Worm (Caenorhabditis elegans) whole organism, early embryonic: Measurements from ENCODE around the gene drd-5.

ENCODE experiments used
- B0310.2 ChIP-seq: sonication (generic microtip); optimal IDR thresholded peaks from 2 replicates; lab custom pipeline; 2016; ENCODE audit warnings: mild to moderate bottlenecking, missing genetic modification characterization, missing compliant biosample characterization
- F13C5.2 ChIP-seq: sonication (generic microtip); optimal IDR thresholded peaks from 2 replicates; lab custom pipeline; 2017; ENCODE audit warnings: mild to moderate bottlenecking, missing genetic modification characterization, inconsistent platforms, missing compliant biosample characterization
- aly-1 ChIP-seq: sonication (generic microtip); optimal IDR thresholded peaks from 2 replicates; lab custom pipeline; 2016; ENCODE audit warnings: missing genetic modification characterization, missing compliant biosample characterization
- ama-1 ChIP-seq: fragments of 150-350 bp; optimal IDR thresholded peaks from 2 replicates; lab custom pipeline; 2014
- ceh-13 ChIP-seq: fragments of 200-800 bp; sonication (Bioruptor generic); optimal IDR thresholded peaks from 2 replicates; lab custom pipeline; 2018; ENCODE audit warnings: mild to moderate bottlenecking, missing genetic modification characterization, missing compliant biosample characterization
- ceh-36 ChIP-seq: sonication (generic microtip); optimal IDR thresholded peaks from 2 replicates; lab custom pipeline; 2016; ENCODE audit warnings: missing genetic modification characterization, inconsistent platforms, missing compliant biosample characterization
- ets-7 ChIP-seq: sonication (generic microtip); optimal IDR thresholded peaks from 2 replicates; lab custom pipeline; 2016; ENCODE audit warnings: missing genotype, missing genetic modification characterization, missing compliant biosample characterization
- flt-1 ChIP-seq: fragments of 200-800 bp; sonication (Bioruptor generic); IDR thresholded peaks from 2 replicates; pipeline ENCODE4 v1.3.6; 2022; ENCODE audit warnings: missing genetic modification characterization, missing compliant biosample characterization
- hmbx-1 ChIP-seq: sonication (generic microtip); optimal IDR thresholded peaks from 2 replicates; lab custom pipeline; 2016; ENCODE audit warnings: mild to moderate bottlenecking, missing genetic modification characterization, missing compliant biosample characterization
- hmg-4 ChIP-seq: fragments of 200-800 bp; sonication (Bioruptor generic); optimal IDR thresholded peaks from 2 replicates; lab custom pipeline; 2018; ENCODE audit warnings: mild to moderate bottlenecking, missing genetic modification characterization, missing compliant biosample characterization
- hnd-1 ChIP-seq: sonication (generic microtip); optimal IDR thresholded peaks from 2 replicates; lab custom pipeline; 2016; ENCODE audit warnings: missing genetic modification characterization, missing compliant biosample characterization
- pes-1 ChIP-seq: fragments of 200-800 bp; sonication (Bioruptor generic); IDR thresholded peaks from 2 replicates; pipeline ENCODE4 v1.3.6; 2022; ENCODE audit warnings: missing genetic modification reagents, missing genetic modification characterization, missing compliant biosample characterization
- scrt-1 ChIP-seq: fragments of 200-800 bp; sonication (Bioruptor generic); IDR thresholded peaks from 2 replicates; pipeline ENCODE4 v1.3.6; 2022; ENCODE audit warnings: missing genetic modification characterization, missing compliant biosample characterization
- sea-1 ChIP-seq: fragments of 200-800 bp; sonication (Bioruptor generic); conservative IDR thresholded peaks from 2 replicates; pipeline ENCODE4 v1.3.6; 2022; ENCODE audit warnings: missing genetic modification characterization, missing compliant biosample characterization
- tbx-11 ChIP-seq: fragments of 200-800 bp; sonication (Bioruptor generic); IDR thresholded peaks from 2 replicates; pipeline ENCODE4 v1.3.6; 2022; ENCODE audit warnings: missing genetic modification characterization, missing compliant biosample characterization
- tbx-37 ChIP-seq: fragments of 200-800 bp; sonication (Bioruptor generic); conservative IDR thresholded peaks from 2 replicates; pipeline ENCODE4 v1.3.6; 2022; ENCODE audit warnings: missing genetic modification reagents, missing genetic modification characterization, missing compliant biosample characterization
- tra-4 ChIP-seq: sonication (generic microtip); optimal IDR thresholded peaks from 2 replicates; lab custom pipeline; 2017; ENCODE audit warnings: missing genetic modification characterization, missing compliant biosample characterization

drd-5 gene

ce11 chrX:8350984-8351383 is 4.8 kb upstream of the drd-5 start, which contains the start of gene npr-28:
TSS of gene npr-28 (minus strand) at chrX:8351084.
- no peak for TF ChIP-seq pes-1
- TF ChIP-seq flt-1 (GFP tag; lab: Robert Waterston, UW) = no peak
- TF ChIP-seq tbx-11 (GFP tag; lab: Robert Waterston, UW) = no peak
- no peak for TF ChIP-seq scrt-1 (GFP tag; lab: Robert Waterston, UW)
- TF ChIP-seq aly-1 = no peak
- no peak for TF ChIP-seq tbx-37 (GFP tag; lab: Robert Waterston, UW)
- TF ChIP-seq hmbx-1 (tag; lab: Kevin White, UChicago) = no peak
- TF ChIP-seq F13C5.2 (tag; lab: Kevin White, UChicago) = no peak
- TF ChIP-seq ceh-36 (tag; lab: Kevin White, UChicago) = no peak
- no peak for TF ChIP-seq ets-7 (tag; lab: Kevin White, UChicago)
- TF ChIP-seq B0310.2 (tag; lab: Kevin White, UChicago) = no peak
- no peak for TF ChIP-seq sea-1 (GFP tag; lab: Robert Waterston, UW)
- TF ChIP-seq ama-1 (lab: Kevin White, UChicago) = no peak

ce11 chrX:8341675-8342074 is 4.5 kb downstream of the drd-5 start, which contains the start of gene F55E10.1:
TSS of gene F55E10.1 (plus strand) at chrX:8341975.
- TF ChIP-seq flt-1 (GFP tag; lab: Robert Waterston, UW) = no peak
- no peak for TF ChIP-seq tra-4 (tag; lab: Kevin White, UChicago)
- no peak for TF ChIP-seq tbx-11 (GFP tag; lab: Robert Waterston, UW)
- TF ChIP-seq ceh-13 (GFP tag; lab: Kevin White, UChicago) = no peak
- no peak for TF ChIP-seq hnd-1
- TF ChIP-seq aly-1 = no peak
- no peak for TF ChIP-seq hmg-4 (GFP tag; lab: Kevin White, UChicago)
- TF ChIP-seq ceh-36 (tag; lab: Kevin White, UChicago) = no peak
- no peak for TF ChIP-seq F13C5.2 (tag; lab: Kevin White, UChicago)
- TF ChIP-seq pes-1 = no peak

ce11 chrX:8340393-8340792 is 5.8 kb downstream of the drd-5 start, which contains the start of gene F55E10.2:
TSS of gene F55E10.2 (plus strand) at chrX:8340693.
- no peak for TF ChIP-seq tbx-37 (GFP tag; lab: Robert Waterston, UW)
- no peak for TF ChIP-seq scrt-1 (GFP tag; lab: Robert Waterston, UW)
- no peak for TF ChIP-seq hmg-4 (GFP tag; lab: Kevin White, UChicago)
- no peak for TF ChIP-seq flt-1 (GFP tag; lab: Robert Waterston, UW)
- TF ChIP-seq sea-1 (GFP tag; lab: Robert Waterston, UW) = no peak
- no peak for TF ChIP-seq pes-1
- no peak for TF ChIP-seq ceh-13 (GFP tag; lab: Kevin White, UChicago)
- no peak for TF ChIP-seq hmbx-1 (tag; lab: Kevin White, UChicago)
- TF ChIP-seq ets-7 (tag; lab: Kevin White, UChicago) = no peak
- no peak for TF ChIP-seq B0310.2 (tag; lab: Kevin White, UChicago)
- no peak for TF ChIP-seq aly-1
- no peak for TF ChIP-seq tra-4 (tag; lab: Kevin White, UChicago)
- TF ChIP-seq ceh-36 (tag; lab: Kevin White, UChicago) = no peak
- no peak for TF ChIP-seq ama-1 (lab: Kevin White, UChicago)
- TF ChIP-seq tbx-11 (GFP tag; lab: Robert Waterston, UW) = no peak
- no peak for TF ChIP-seq hnd-1
- no peak for TF ChIP-seq F13C5.2 (tag; lab: Kevin White, UChicago)

ce11 chrX:8327800-8328199 is 18.3 kb downstream of the drd-5 start, which contains the start of gene F55E10.4:
TSS of gene F55E10.4 (minus strand) at chrX:8327900.
- TF ChIP-seq flt-1 (GFP tag; lab: Robert Waterston, UW) = no peak
- TF ChIP-seq tra-4 (tag; lab: Kevin White, UChicago) = no peak
- no peak for TF ChIP-seq hmg-4 (GFP tag; lab: Kevin White, UChicago)
- TF ChIP-seq aly-1 = no peak
- TF ChIP-seq tbx-11 (GFP tag; lab: Robert Waterston, UW) = no peak
- TF ChIP-seq F13C5.2 (tag; lab: Kevin White, UChicago) = no peak
- no peak for TF ChIP-seq sea-1 (GFP tag; lab: Robert Waterston, UW)
- TF ChIP-seq B0310.2 (tag; lab: Kevin White, UChicago) = no peak
- no peak for TF ChIP-seq hnd-1
- no peak for TF ChIP-seq ets-7 (tag; lab: Kevin White, UChicago)
- no peak for TF ChIP-seq ceh-36 (tag; lab: Kevin White, UChicago)
- TF ChIP-seq scrt-1 (GFP tag; lab: Robert Waterston, UW) = no peak
- no peak for TF ChIP-seq ama-1 (lab: Kevin White, UChicago)
- TF ChIP-seq pes-1 = no peak
- TF ChIP-seq ceh-13 (GFP tag; lab: Kevin White, UChicago) = no peak
- TF ChIP-seq hmbx-1 (tag; lab: Kevin White, UChicago) = no peak

ce11 chrX:8326394-8326793 is 19.8 kb downstream of the drd-5 start, which contains the start of gene R09F10.8:
TSS of gene R09F10.8 (minus strand) at chrX:8326451.
- TF ChIP-seq tbx-37 (GFP tag; lab: Robert Waterston, UW) (no peak), tra-4 (tag; lab: Kevin White, UChicago) (no peak), pes-1 (no peak), ceh-36 (tag; lab: Kevin White, UChicago) (no peak), sea-1 (GFP tag; lab: Robert Waterston, UW) (no peak), ama-1 (lab: Kevin White, UChicago) (no peak), F13C5.2 (tag; lab: Kevin White, UChicago) (no peak), hnd-1 (no peak)

ce11 chrX:8323371-8323770 is 22.8 kb downstream of the drd-5 start, which contains the start of gene R09F10.1:
TSS of gene R09F10.1 (plus strand) at chrX:8323592.
- TF ChIP-seq scrt-1 (GFP tag; lab: Robert Waterston, UW) (no peak), aly-1 (no peak), ceh-13 (GFP tag; lab: Kevin White, UChicago) (no peak), sea-1 (GFP tag; lab: Robert Waterston, UW) (no peak), pes-1 (no peak), ceh-36 (tag; lab: Kevin White, UChicago) (no peak), ama-1 (lab: Kevin White, UChicago) (no peak), tbx-11 (GFP tag; lab: Robert Waterston, UW) (no peak), B0310.2 (tag; lab: Kevin White, UChicago) (no peak), hmbx-1 (tag; lab: Kevin White, UChicago) (no peak), tra-4 (tag; lab: Kevin White, UChicago) (no peak), ets-7 (tag; lab: Kevin White, UChicago) (no peak), flt-1 (GFP tag; lab: Robert Waterston, UW) (no peak)
